Worm (Caenorhabditis elegans) whole organism, L2 larva: ENCODE measurements around the gene rin-1.

Experiments
- C34F6.9 ChIP-seq: fragments of 150-350 bp; optimal IDR thresholded peaks from 2 replicates; lab custom pipeline; 2014; ENCODE audit warnings: missing biosample characterization, missing genetic modification characterization
- F13H6.1 ChIP-seq: sonication (generic microtip); optimal IDR thresholded peaks from 2 replicates; lab custom pipeline; 2016; ENCODE audit warnings: missing genetic modification characterization, missing compliant biosample characterization
- R02D3.7 ChIP-seq: fragments of 150-350 bp; optimal IDR thresholded peaks from 2 replicates; lab custom pipeline; 2014; ENCODE audit warnings: missing biosample characterization, missing genetic modification characterization
- Y55F3AM.14 ChIP-seq: fragments of 200-800 bp; sonication (Bioruptor generic); optimal IDR thresholded peaks from 2 replicates; lab custom pipeline; 2018; ENCODE audit warnings: mild to moderate bottlenecking, missing genetic modification characterization, missing compliant biosample characterization
- ZK546.5 ChIP-seq: sonication (generic microtip); optimal IDR thresholded peaks from 2 replicates; lab custom pipeline; 2017; ENCODE audit warnings: missing biosample characterization, missing genetic modification characterization
- alr-1 ChIP-seq: fragments of 150-350 bp; optimal IDR thresholded peaks from 2 replicates; lab custom pipeline; 2014; ENCODE audit warnings: missing biosample characterization, missing genetic modification characterization
- aly-2 ChIP-seq: fragments of 150-350 bp; optimal IDR thresholded peaks from 2 replicates; lab custom pipeline; 2014; ENCODE audit warnings: missing biosample characterization, missing genetic modification characterization
- ama-1 ChIP-seq: fragments of 150-350 bp; optimal IDR thresholded peaks from 2 replicates; lab custom pipeline; 2018; ENCODE audit warnings: inconsistent platforms
- blmp-1 ChIP-seq: sonication (generic microtip); optimal IDR thresholded peaks from 2 replicates; lab custom pipeline; 2017; ENCODE audit warnings: missing genetic modification characterization, mild to moderate bottlenecking, missing compliant biosample characterization, antibody characterized with exemption, moderate library complexity; ENCODE audit not compliant: insufficient read depth
- ceh-82 ChIP-seq: fragments of 150-350 bp; optimal IDR thresholded peaks from 2 replicates; lab custom pipeline; 2014; ENCODE audit warnings: missing biosample characterization, missing genetic modification characterization
- crh-2 ChIP-seq: sonication (generic microtip); optimal IDR thresholded peaks from 2 replicates; lab custom pipeline; 2017; ENCODE audit warnings: missing biosample characterization, missing genetic modification characterization
- dmd-4 ChIP-seq: sonication (generic microtip); optimal IDR thresholded peaks from 2 replicates; lab custom pipeline; 2017; ENCODE audit warnings: missing biosample characterization, missing genetic modification characterization
- elt-1 ChIP-seq: fragments of 150-350 bp; optimal IDR thresholded peaks from 2 replicates; lab custom pipeline; 2014; ENCODE audit warnings: missing biosample characterization, missing genetic modification characterization
- elt-3 ChIP-seq: sonication (generic microtip); optimal IDR thresholded peaks from 2 replicates; lab custom pipeline; 2017; ENCODE audit warnings: missing biosample characterization, missing genetic modification characterization
- fos-1 ChIP-seq: fragments of 150-350 bp; optimal IDR thresholded peaks from 2 replicates; lab custom pipeline; 2014; ENCODE audit warnings: missing biosample characterization, missing genetic modification characterization
- gmeb-1 ChIP-seq: fragments of 150-350 bp; optimal IDR thresholded peaks from 2 replicates; lab custom pipeline; 2014; ENCODE audit warnings: missing biosample characterization, missing genetic modification characterization
- lin-13 ChIP-seq: fragments of 150-350 bp; optimal IDR thresholded peaks from 2 replicates; lab custom pipeline; 2014; ENCODE audit warnings: missing biosample characterization, missing genetic modification reagents, missing genetic modification characterization
- lsy-2 ChIP-seq, 2 experiments: fragments of 150-350 bp in 1 of 2; sonication (generic microtip) in 1 of 2; optimal IDR thresholded peaks; 2 replicates each; lab custom pipeline; 2014 to 2017; ENCODE audit warnings: missing biosample characterization in 2 of 2, missing genetic modification characterization in 2 of 2
- mab-5 ChIP-seq: fragments of 150-350 bp; optimal IDR thresholded peaks from 2 replicates; lab custom pipeline; 2014; ENCODE audit warnings: missing biosample characterization, missing genetic modification characterization
- mdl-1 ChIP-seq, 2 experiments: fragments of 150-350 bp in 1 of 2; sonication (generic microtip) in 1 of 2; optimal IDR thresholded peaks; 2 replicates each; lab custom pipeline; 2017; ENCODE audit warnings: missing biosample characterization in 2 of 2, missing genetic modification characterization in 2 of 2
- nhr-10 ChIP-seq: sonication (generic microtip); optimal IDR thresholded peaks from 2 replicates; lab custom pipeline; 2017; ENCODE audit warnings: missing biosample characterization, missing genetic modification characterization
- nhr-11 ChIP-seq: fragments of 150-350 bp; optimal IDR thresholded peaks from 2 replicates; lab custom pipeline; 2014; ENCODE audit warnings: missing biosample characterization, missing genetic modification characterization
- nhr-12 ChIP-seq: fragments of 150-350 bp; optimal IDR thresholded peaks from 2 replicates; lab custom pipeline; 2014; ENCODE audit warnings: missing biosample characterization, missing genetic modification characterization
- nhr-129 ChIP-seq: fragments of 150-350 bp; optimal IDR thresholded peaks from 2 replicates; lab custom pipeline; 2014; ENCODE audit warnings: missing biosample characterization, missing genetic modification characterization
- nhr-21 ChIP-seq: fragments of 150-350 bp; optimal IDR thresholded peaks from 2 replicates; lab custom pipeline; 2014; ENCODE audit warnings: missing biosample characterization, missing genetic modification characterization
- nhr-23 ChIP-seq: fragments of 150-350 bp; optimal IDR thresholded peaks from 2 replicates; lab custom pipeline; 2014; ENCODE audit warnings: missing biosample characterization, missing genetic modification reagents, missing genetic modification characterization
- nhr-237 ChIP-seq: fragments of 150-350 bp; optimal IDR thresholded peaks from 2 replicates; lab custom pipeline; 2014; ENCODE audit warnings: missing biosample characterization, missing genetic modification characterization
- nhr-77 ChIP-seq: fragments of 150-350 bp; optimal IDR thresholded peaks from 2 replicates; lab custom pipeline; 2014; ENCODE audit warnings: missing biosample characterization, missing genetic modification characterization
- sem-4 ChIP-seq: fragments of 150-350 bp; optimal IDR thresholded peaks from 2 replicates; lab custom pipeline; 2014; ENCODE audit warnings: missing biosample characterization, missing genetic modification reagents, missing genetic modification characterization
- sma-3 ChIP-seq: sonication (generic microtip); optimal IDR thresholded peaks from 2 replicates; lab custom pipeline; 2016; ENCODE audit warnings: missing genetic modification reagents, missing genetic modification characterization, missing compliant biosample characterization
- sma-9 ChIP-seq, 2 experiments: fragments of 150-350 bp in 1 of 2; sonication (generic microtip) in 1 of 2; optimal IDR thresholded peaks; 2 replicates each; lab custom pipeline; 2014 to 2016; ENCODE audit warnings: missing genetic modification characterization in 2 of 2, mild to moderate bottlenecking in 1 of 2, missing biosample characterization in 1 of 2, missing compliant biosample characterization in 1 of 2, missing genetic modification reagents in 1 of 2, moderate library complexity in 1 of 2
- snpc-4 ChIP-seq: fragments of 150-350 bp; optimal IDR thresholded peaks from 2 replicates; lab custom pipeline; 2014; ENCODE audit warnings: missing biosample characterization, missing genetic modification characterization
- unc-55 ChIP-seq: fragments of 150-350 bp; sonication (generic microtip); optimal IDR thresholded peaks from 3 replicates; lab custom pipeline; 2014; ENCODE audit warnings: missing biosample characterization, missing genetic modification reagents, missing genetic modification characterization
- unc-62 ChIP-seq: fragments of 150-350 bp; optimal IDR thresholded peaks from 2 replicates; lab custom pipeline; 2014; ENCODE audit warnings: missing biosample characterization, missing genetic modification reagents, missing genetic modification characterization
- zag-1 ChIP-seq: fragments of 150-350 bp; optimal IDR thresholded peaks from 2 replicates; lab custom pipeline; 2014; ENCODE audit warnings: missing biosample characterization, missing genetic modification characterization
- ztf-1 ChIP-seq: fragments of 200-800 bp; sonication (Bioruptor generic); conservative IDR thresholded peaks from 2 replicates; pipeline ENCODE4 v1.3.6; 2022; ENCODE audit warnings: missing genetic modification characterization, missing compliant biosample characterization
- ztf-11 ChIP-seq: sonication (generic microtip); optimal IDR thresholded peaks from 2 replicates; lab custom pipeline; 2017; ENCODE audit warnings: missing biosample characterization, missing genetic modification characterization
- ztf-4 ChIP-seq: fragments of 150-350 bp; optimal IDR thresholded peaks from 2 replicates; lab custom pipeline; 2014; ENCODE audit warnings: missing biosample characterization, missing genetic modification characterization

The rin-1 gene

DNA sequence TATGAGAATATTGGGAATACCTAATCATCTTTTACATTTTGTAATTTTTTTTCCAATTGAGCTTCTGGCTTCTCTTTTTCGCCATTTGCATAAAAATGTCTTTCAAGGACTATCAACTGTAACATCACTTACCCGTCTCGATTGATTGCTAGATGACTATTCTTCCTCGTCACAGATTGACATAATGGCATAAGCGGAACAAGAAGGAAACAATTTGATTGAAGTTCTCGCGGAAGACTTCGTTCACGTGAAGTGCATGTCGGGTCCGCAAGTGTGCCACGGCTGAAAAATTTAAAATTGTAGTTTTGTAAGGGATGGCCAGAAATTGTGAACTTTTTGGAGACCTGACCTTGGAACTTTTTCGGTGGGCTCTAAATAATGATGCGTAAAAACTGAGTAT lies 38.3 kb upstream of the rin-1 start:
- TF ChIP-seq elt-3 (tag; lab: Kevin White, UChicago), result no peak
- TF ChIP-seq ama-1 (lab: Kevin White, UChicago), result no peak
- no peak for TF ChIP-seq sem-4
- TF ChIP-seq nhr-237, result no peak
- TF ChIP-seq Y55F3AM.14 (GFP tag; lab: Kevin White, UChicago), result no peak
- TF ChIP-seq snpc-4 (tag; lab: Kevin White, UChicago), result no peak
- no peak for TF ChIP-seq ztf-1 (GFP tag; lab: Robert Waterston, UW)
- no peak for TF ChIP-seq ztf-4
- TF ChIP-seq aly-2 (tag; lab: Kevin White, UChicago), result no peak
- TF ChIP-seq nhr-129, result no peak
- no peak for TF ChIP-seq alr-1 (tag; lab: Kevin White, UChicago)
- TF ChIP-seq ZK546.5, result no peak
- TF ChIP-seq nhr-12 (tag; lab: Kevin White, UChicago), result no peak
- TF ChIP-seq, all 48 proteins: peak for 0

DNA sequence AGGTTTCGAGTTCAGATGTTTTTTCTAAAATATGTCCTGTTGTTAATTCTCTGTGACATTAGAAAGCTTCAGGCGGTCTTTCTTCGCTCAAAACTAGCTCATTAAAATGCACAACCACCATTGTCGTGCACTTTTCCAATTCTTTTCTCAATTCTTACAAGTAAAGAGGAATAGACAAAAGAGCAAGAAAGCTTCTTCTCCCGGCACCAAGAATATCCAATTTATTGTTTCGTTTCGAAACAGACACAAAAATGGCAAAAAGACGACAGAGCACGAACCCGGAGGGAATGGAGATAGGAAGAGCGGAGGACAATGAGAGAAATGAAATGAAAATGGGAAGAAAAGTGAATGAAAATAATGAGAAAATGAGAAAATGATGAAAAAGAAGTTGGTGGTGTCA lies 37.2 kb upstream of the rin-1 start:
- TF ChIP-seq zag-1 (peak; percentile 12), nhr-129 (peak; percentile 13), elt-1 (no peak), ZK546.5 (no peak), lin-13 (GFP tag; lab: Kevin White, UChicago) (no peak), R02D3.7 (tag; lab: Kevin White, UChicago) (no peak), ceh-82 (no peak), fos-1 (tag; lab: Kevin White, UChicago) (no peak), crh-2 (tag; lab: Kevin White, UChicago) (no peak), sma-9 (GFP tag; optimal IDR thresholded peaks at IDR 0.05; lab: Kevin White, UChicago) (no peak), sma-9 (tag; optimal IDR thresholded peaks at IDR 0.05; lab: Kevin White, UChicago) (no peak), blmp-1 (tag; lab: Kevin White, UChicago) (no peak), unc-55 (GFP tag; lab: Kevin White, UChicago) (peak; percentile 2)

DNA sequence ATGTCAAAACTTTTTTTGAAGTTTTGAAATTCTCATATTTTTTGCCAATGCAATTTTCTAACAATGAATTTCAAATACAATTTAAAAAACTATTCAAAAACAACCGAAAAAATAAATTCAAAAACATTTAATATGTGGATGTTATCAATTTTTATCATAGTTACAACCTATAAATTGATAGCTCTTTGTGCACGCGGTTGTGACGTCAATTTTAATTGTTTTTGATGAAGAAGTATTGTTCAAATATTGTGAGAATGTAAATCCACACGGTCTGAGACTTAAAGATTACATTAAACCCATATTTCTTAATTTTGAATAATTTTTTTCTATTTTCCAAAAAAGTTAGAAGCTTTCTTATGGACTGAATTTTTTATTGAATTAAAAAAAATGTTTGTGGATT lies 36.6 kb upstream of the rin-1 start:
- TF ChIP-seq nhr-237 (no peak), ztf-1 (GFP tag; lab: Robert Waterston, UW) (no peak), sma-9 (GFP tag; optimal IDR thresholded peaks at IDR 0.05; lab: Kevin White, UChicago) (no peak), sma-9 (tag; optimal IDR thresholded peaks at IDR 0.05; lab: Kevin White, UChicago) (no peak), Y55F3AM.14 (GFP tag; lab: Kevin White, UChicago) (no peak), crh-2 (tag; lab: Kevin White, UChicago) (no peak), R02D3.7 (tag; lab: Kevin White, UChicago) (no peak)

DNA sequence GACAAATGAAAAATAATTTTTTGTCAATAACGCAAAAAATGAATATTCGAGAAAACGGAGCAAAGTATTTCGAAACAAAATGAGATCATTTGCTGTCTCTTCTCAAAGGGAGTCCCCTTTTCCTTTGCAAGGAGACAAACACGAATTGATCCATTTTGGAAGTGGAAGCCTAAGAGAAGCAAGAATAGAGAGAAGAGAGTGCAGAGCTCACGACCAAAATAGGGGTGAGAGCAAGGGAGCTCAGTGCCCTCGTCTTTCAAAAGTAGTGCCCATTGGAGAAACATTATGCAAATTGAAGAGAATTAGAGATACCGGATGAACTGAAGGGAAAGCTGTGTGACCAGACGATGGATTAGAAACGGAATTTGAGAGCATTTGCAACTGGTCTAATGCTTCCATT lies 35.8 kb upstream of the rin-1 start:
- TF ChIP-seq sem-4, result peak; percentile 53
- TF ChIP-seq elt-1, result no peak
- peak; percentile 39 for TF ChIP-seq C34F6.9 (tag; lab: Kevin White, UChicago)
- no peak for TF ChIP-seq dmd-4 (tag; lab: Kevin White, UChicago)
- peak; percentile 43 for TF ChIP-seq mab-5 (tag; lab: Kevin White, UChicago)
- TF ChIP-seq unc-55 (GFP tag; lab: Kevin White, UChicago), result peak; percentile 72
- no peak for TF ChIP-seq unc-62 (GFP tag; lab: Kevin White, UChicago)
- TF ChIP-seq zag-1, result peak; percentile 83
- TF ChIP-seq nhr-23 (tag; lab: Kevin White, UChicago), result no peak
- peak; percentile 16 to 31 for TF ChIP-seq lsy-2 (tag; optimal IDR thresholded peaks at IDR 0.05; lab: Kevin White, UChicago)
- TF ChIP-seq F13H6.1 (tag; lab: Kevin White, UChicago), result peak; percentile 48
- no peak for TF ChIP-seq nhr-11 (tag; lab: Kevin White, UChicago)
- TF ChIP-seq ama-1 (lab: Kevin White, UChicago), result peak; percentile 19
- no peak for TF ChIP-seq nhr-77 (tag; lab: Kevin White, UChicago)
- TF ChIP-seq nhr-129, result peak; percentile 62
- TF ChIP-seq ztf-11, result no peak
- TF ChIP-seq Y55F3AM.14 (GFP tag; lab: Kevin White, UChicago), result no peak
- TF ChIP-seq ztf-1 (GFP tag; lab: Robert Waterston, UW), result no peak
- peak in 1 of 2 experiments; percentile 12 for TF ChIP-seq mdl-1 (tag; optimal IDR thresholded peaks at IDR 0.05; lab: Kevin White, UChicago)
- TF ChIP-seq sma-9 (GFP tag; optimal IDR thresholded peaks at IDR 0.05; lab: Kevin White, UChicago), result peak; percentile 71
- no peak for TF ChIP-seq sma-9 (tag; optimal IDR thresholded peaks at IDR 0.05; lab: Kevin White, UChicago)

DNA sequence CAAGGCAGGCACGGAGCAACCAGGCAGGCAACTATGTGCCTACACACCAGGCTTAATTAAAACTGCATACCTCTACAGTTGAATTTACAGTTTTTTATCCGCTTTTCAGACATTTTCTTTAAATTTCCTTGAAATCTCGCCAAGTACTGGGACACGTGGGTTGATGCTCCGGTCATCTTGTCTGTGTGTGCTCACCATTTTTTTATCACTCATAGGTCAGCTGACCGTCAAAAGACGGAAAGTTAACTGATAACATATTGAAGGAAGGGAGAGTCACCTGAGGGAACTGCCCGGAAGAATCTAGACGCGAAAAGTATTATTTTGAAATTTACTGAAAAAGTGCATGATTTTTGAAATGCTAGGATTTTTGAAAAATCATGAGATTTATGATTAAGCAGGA lies 35.1 kb upstream of the rin-1 start:
- TF ChIP-seq sma-9 (GFP tag; optimal IDR thresholded peaks at IDR 0.05; lab: Kevin White, UChicago) (peak; percentile 72), sma-9 (tag; optimal IDR thresholded peaks at IDR 0.05; lab: Kevin White, UChicago) (no peak), nhr-10 (no peak), mdl-1 (tag; optimal IDR thresholded peaks at IDR 0.05; lab: Kevin White, UChicago) (peak in 1 of 2 experiments; percentile 18), F13H6.1 (tag; lab: Kevin White, UChicago) (peak; percentile 41), ama-1 (lab: Kevin White, UChicago) (no peak), nhr-237 (no peak), sem-4 (no peak), Y55F3AM.14 (GFP tag; lab: Kevin White, UChicago) (no peak), dmd-4 (tag; lab: Kevin White, UChicago) (no peak), blmp-1 (tag; lab: Kevin White, UChicago) (no peak), crh-2 (tag; lab: Kevin White, UChicago) (peak; percentile 36), nhr-129 (peak; percentile 75), sma-3 (GFP tag; lab: Kevin White, UChicago) (no peak), fos-1 (tag; lab: Kevin White, UChicago) (peak; percentile 82), ztf-11 (no peak), snpc-4 (tag; lab: Kevin White, UChicago) (peak; percentile 14), nhr-11 (tag; lab: Kevin White, UChicago) (no peak), nhr-21 (tag; lab: Kevin White, UChicago) (no peak), C34F6.9 (tag; lab: Kevin White, UChicago) (peak; percentile 25), nhr-12 (tag; lab: Kevin White, UChicago) (no peak), nhr-23 (tag; lab: Kevin White, UChicago) (no peak), aly-2 (tag; lab: Kevin White, UChicago) (no peak), unc-62 (GFP tag; lab: Kevin White, UChicago) (no peak), gmeb-1 (tag; lab: Kevin White, UChicago) (peak; percentile 28)
